Worm (Caenorhabditis elegans) whole organism, L2 larva: ENCODE results near the gene F58B3.4.

Experiments used
- R02D3.7 ChIP-seq: fragments of 150-350 bp; optimal IDR thresholded peaks from 2 replicates; lab custom pipeline; 2014; ENCODE audit warnings: missing biosample characterization, missing genetic modification characterization
- Y55F3AM.14 ChIP-seq: fragments of 200-800 bp; sonication (Bioruptor generic); optimal IDR thresholded peaks from 2 replicates; lab custom pipeline; 2018; ENCODE audit warnings: mild to moderate bottlenecking, missing genetic modification characterization, missing compliant biosample characterization
- alr-1 ChIP-seq: fragments of 150-350 bp; optimal IDR thresholded peaks from 2 replicates; lab custom pipeline; 2014; ENCODE audit warnings: missing biosample characterization, missing genetic modification characterization
- aly-2 ChIP-seq: fragments of 150-350 bp; optimal IDR thresholded peaks from 2 replicates; lab custom pipeline; 2014; ENCODE audit warnings: missing biosample characterization, missing genetic modification characterization
- blmp-1 ChIP-seq: sonication (generic microtip); optimal IDR thresholded peaks from 2 replicates; lab custom pipeline; 2017; ENCODE audit warnings: missing genetic modification characterization, mild to moderate bottlenecking, missing compliant biosample characterization, antibody characterized with exemption, moderate library complexity; ENCODE audit not compliant: insufficient read depth
- ceh-82 ChIP-seq: fragments of 150-350 bp; optimal IDR thresholded peaks from 2 replicates; lab custom pipeline; 2014; ENCODE audit warnings: missing biosample characterization, missing genetic modification characterization
- crh-2 ChIP-seq: sonication (generic microtip); optimal IDR thresholded peaks from 2 replicates; lab custom pipeline; 2017; ENCODE audit warnings: missing biosample characterization, missing genetic modification characterization
- dmd-4 ChIP-seq: sonication (generic microtip); optimal IDR thresholded peaks from 2 replicates; lab custom pipeline; 2017; ENCODE audit warnings: missing biosample characterization, missing genetic modification characterization
- elt-1 ChIP-seq: fragments of 150-350 bp; optimal IDR thresholded peaks from 2 replicates; lab custom pipeline; 2014; ENCODE audit warnings: missing biosample characterization, missing genetic modification characterization
- elt-3 ChIP-seq: sonication (generic microtip); optimal IDR thresholded peaks from 2 replicates; lab custom pipeline; 2017; ENCODE audit warnings: missing biosample characterization, missing genetic modification characterization
- fos-1 ChIP-seq: fragments of 150-350 bp; optimal IDR thresholded peaks from 2 replicates; lab custom pipeline; 2014; ENCODE audit warnings: missing biosample characterization, missing genetic modification characterization
- gmeb-1 ChIP-seq: fragments of 150-350 bp; optimal IDR thresholded peaks from 2 replicates; lab custom pipeline; 2014; ENCODE audit warnings: missing biosample characterization, missing genetic modification characterization
- lin-11 ChIP-seq: fragments of 150-350 bp; sonication (generic microtip); optimal IDR thresholded peaks from 2 replicates; lab custom pipeline; 2014; ENCODE audit warnings: missing biosample characterization, missing genetic modification characterization, inconsistent platforms, mixed read lengths
- lin-13 ChIP-seq: fragments of 150-350 bp; optimal IDR thresholded peaks from 2 replicates; lab custom pipeline; 2014; ENCODE audit warnings: missing biosample characterization, missing genetic modification reagents, missing genetic modification characterization
- lin-39 ChIP-seq: fragments of 150-350 bp; optimal IDR thresholded peaks from 2 replicates; lab custom pipeline; 2014; ENCODE audit warnings: missing biosample characterization, missing genetic modification reagents, missing genetic modification characterization
- lsy-2 ChIP-seq, 2 experiments: fragments of 150-350 bp in 1 of 2; sonication (generic microtip) in 1 of 2; optimal IDR thresholded peaks; 2 replicates each; lab custom pipeline; 2014 to 2017; ENCODE audit warnings: missing biosample characterization in 2 of 2, missing genetic modification characterization in 2 of 2
- mab-5 ChIP-seq: fragments of 150-350 bp; optimal IDR thresholded peaks from 2 replicates; lab custom pipeline; 2014; ENCODE audit warnings: missing biosample characterization, missing genetic modification characterization
- mbf-1 ChIP-seq: sonication (generic microtip); optimal IDR thresholded peaks from 2 replicates; lab custom pipeline; 2017; ENCODE audit warnings: missing biosample characterization, missing genetic modification characterization
- mdl-1 ChIP-seq, 2 experiments: fragments of 150-350 bp in 1 of 2; sonication (generic microtip) in 1 of 2; optimal IDR thresholded peaks; 2 replicates each; lab custom pipeline; 2017; ENCODE audit warnings: missing biosample characterization in 2 of 2, missing genetic modification characterization in 2 of 2
- nhr-11 ChIP-seq: fragments of 150-350 bp; optimal IDR thresholded peaks from 2 replicates; lab custom pipeline; 2014; ENCODE audit warnings: missing biosample characterization, missing genetic modification characterization
- nhr-12 ChIP-seq: fragments of 150-350 bp; optimal IDR thresholded peaks from 2 replicates; lab custom pipeline; 2014; ENCODE audit warnings: missing biosample characterization, missing genetic modification characterization
- nhr-129 ChIP-seq: fragments of 150-350 bp; optimal IDR thresholded peaks from 2 replicates; lab custom pipeline; 2014; ENCODE audit warnings: missing biosample characterization, missing genetic modification characterization
- nhr-237 ChIP-seq: fragments of 150-350 bp; optimal IDR thresholded peaks from 2 replicates; lab custom pipeline; 2014; ENCODE audit warnings: missing biosample characterization, missing genetic modification characterization
- nhr-25 ChIP-seq: fragments of 150-350 bp; sonication (generic microtip); optimal IDR thresholded peaks from 3 replicates; lab custom pipeline; 2014; ENCODE audit warnings: missing biosample characterization, missing genetic modification characterization
- nhr-77 ChIP-seq: fragments of 150-350 bp; optimal IDR thresholded peaks from 2 replicates; lab custom pipeline; 2014; ENCODE audit warnings: missing biosample characterization, missing genetic modification characterization
- peb-1 ChIP-seq: fragments of 150-350 bp; optimal IDR thresholded peaks from 2 replicates; lab custom pipeline; 2014; ENCODE audit warnings: missing biosample characterization, missing genetic modification characterization
- skn-1 ChIP-seq: sonication (generic microtip); optimal IDR thresholded peaks from 2 replicates; lab custom pipeline; 2017; ENCODE audit warnings: missing biosample characterization, missing genetic modification characterization
- sma-3 ChIP-seq: sonication (generic microtip); optimal IDR thresholded peaks from 2 replicates; lab custom pipeline; 2016; ENCODE audit warnings: missing genetic modification reagents, missing genetic modification characterization, missing compliant biosample characterization
- sma-9 ChIP-seq, 2 experiments: fragments of 150-350 bp in 1 of 2; sonication (generic microtip) in 1 of 2; optimal IDR thresholded peaks; 2 replicates each; lab custom pipeline; 2014 to 2016; ENCODE audit warnings: missing genetic modification characterization in 2 of 2, mild to moderate bottlenecking in 1 of 2, missing biosample characterization in 1 of 2, missing compliant biosample characterization in 1 of 2, missing genetic modification reagents in 1 of 2, moderate library complexity in 1 of 2
- snpc-4 ChIP-seq: fragments of 150-350 bp; optimal IDR thresholded peaks from 2 replicates; lab custom pipeline; 2014; ENCODE audit warnings: missing biosample characterization, missing genetic modification characterization
- unc-39 ChIP-seq: fragments of 150-350 bp; optimal IDR thresholded peaks from 2 replicates; lab custom pipeline; 2014; ENCODE audit warnings: missing biosample characterization, missing genetic modification characterization
- unc-55 ChIP-seq: fragments of 150-350 bp; sonication (generic microtip); optimal IDR thresholded peaks from 3 replicates; lab custom pipeline; 2014; ENCODE audit warnings: missing biosample characterization, missing genetic modification reagents, missing genetic modification characterization
- unc-62 ChIP-seq: fragments of 150-350 bp; optimal IDR thresholded peaks from 2 replicates; lab custom pipeline; 2014; ENCODE audit warnings: missing biosample characterization, missing genetic modification reagents, missing genetic modification characterization
- ztf-11 ChIP-seq: sonication (generic microtip); optimal IDR thresholded peaks from 2 replicates; lab custom pipeline; 2017; ENCODE audit warnings: missing biosample characterization, missing genetic modification characterization

F58B3.4 gene

ce11 chrIV:11627847-11628246 is 3.8 kb downstream of the F58B3.4 start, which contains the start of gene lys-6:
lys-6 (minus strand) TSS chrIV:11627947.
- TF ChIP-seq nhr-237 (tag; lab: Kevin White, UChicago), result no peak
- TF ChIP-seq elt-3 (tag; lab: Kevin White, UChicago), result no peak
- no peak for TF ChIP-seq snpc-4 (tag; lab: Kevin White, UChicago)
- no peak for TF ChIP-seq gmeb-1 (tag; lab: Kevin White, UChicago)
- no peak for TF ChIP-seq Y55F3AM.14 (GFP tag; lab: Kevin White, UChicago)
- TF ChIP-seq aly-2 (tag; lab: Kevin White, UChicago), result no peak
- TF ChIP-seq ztf-11 (tag; lab: Kevin White, UChicago), result no peak
- no peak for TF ChIP-seq sma-3
- TF ChIP-seq lin-39 (tag; lab: Kevin White, UChicago), result no peak
- TF ChIP-seq nhr-11 (tag; lab: Kevin White, UChicago), result no peak
- TF ChIP-seq alr-1, result no peak

ce11 chrIV:11625482-11625881 is 6.2 kb downstream of the F58B3.4 start, which contains the start of gene lys-5:
lys-5 (minus strand) TSS chrIV:11625582.
- TF ChIP-seq unc-62 (GFP tag; lab: Kevin White, UChicago), result no peak
- TF ChIP-seq mbf-1 (tag; lab: Kevin White, UChicago), result no peak
- no peak for TF ChIP-seq elt-1 (tag; lab: Kevin White, UChicago)
- no peak for TF ChIP-seq lin-11 (tag; lab: Kevin White, UChicago)
- TF ChIP-seq gmeb-1 (tag; lab: Kevin White, UChicago), result no peak
- TF ChIP-seq nhr-129 (tag; lab: Kevin White, UChicago), result no peak
- TF ChIP-seq sma-3, result no peak
- no peak for TF ChIP-seq R02D3.7 (tag; lab: Kevin White, UChicago)
- TF ChIP-seq snpc-4 (tag; lab: Kevin White, UChicago), result no peak
- no peak for TF ChIP-seq dmd-4 (tag; lab: Kevin White, UChicago)
- TF ChIP-seq ceh-82 (tag; lab: Kevin White, UChicago), result no peak
- no peak for TF ChIP-seq crh-2 (tag; lab: Kevin White, UChicago)
- no peak for TF ChIP-seq unc-55 (GFP tag; lab: Kevin White, UChicago)
- TF ChIP-seq nhr-77 (tag; lab: Kevin White, UChicago), result no peak
- TF ChIP-seq, all 48 proteins: peak for 0

- TF ChIP-seq unc-39 (tag; lab: Kevin White, UChicago), result no peak
- TF ChIP-seq ztf-11 (tag; lab: Kevin White, UChicago), result no peak
- TF ChIP-seq sma-9 (GFP tag; optimal IDR thresholded peaks at IDR 0.05; lab: Kevin White, UChicago), result peak; percentile 54
- TF ChIP-seq sma-9 (tag; optimal IDR thresholded peaks at IDR 0.05; lab: Kevin White, UChicago), result no peak
- peak; percentile 7 for TF ChIP-seq gmeb-1 (tag; lab: Kevin White, UChicago)
- TF ChIP-seq sma-3, result no peak
- peak; percentile 40 for TF ChIP-seq fos-1 (tag; lab: Kevin White, UChicago)
- no peak for TF ChIP-seq mab-5
- TF ChIP-seq crh-2 (tag; lab: Kevin White, UChicago), result peak; percentile 27
- no peak for TF ChIP-seq lsy-2 (tag; optimal IDR thresholded peaks at IDR 0.05; lab: Kevin White, UChicago)
Observed at ce11 chrIV:11623759-11624287, 7.8 kb downstream of the F58B3.4 start.

ce11 chrIV:11623060-11623459 is 8.6 kb downstream of the F58B3.4 start, which contains the start of gene lys-4:
lys-4 (minus strand) TSS chrIV:11623174.
- TF ChIP-seq lin-13 (GFP tag; lab: Kevin White, UChicago) (no peak), nhr-25 (tag; lab: Kevin White, UChicago) (no peak), fos-1 (tag; lab: Kevin White, UChicago) (peak; percentile 38), sma-9 (GFP tag; optimal IDR thresholded peaks at IDR 0.05; lab: Kevin White, UChicago) (peak; percentile 25), sma-9 (tag; optimal IDR thresholded peaks at IDR 0.05; lab: Kevin White, UChicago) (no peak), blmp-1 (no peak)

- TF ChIP-seq peb-1 (no peak), nhr-11 (tag; lab: Kevin White, UChicago) (no peak), mdl-1 (tag; optimal IDR thresholded peaks at IDR 0.05; lab: Kevin White, UChicago) (no peak), aly-2 (tag; lab: Kevin White, UChicago) (no peak), skn-1 (no peak), dmd-4 (tag; lab: Kevin White, UChicago) (no peak), nhr-12 (no peak), lsy-2 (tag; optimal IDR thresholded peaks at IDR 0.05; lab: Kevin White, UChicago) (no peak)
Observed at ce11 chrIV:11622336-11622735, 9.3 kb downstream of the F58B3.4 start.
